Worm (Caenorhabditis elegans) whole organism, L3 larva: ENCODE data around the gene sorf-1.

Experiments
- aly-2 ChIP-seq: fragments of 150-350 bp; optimal IDR thresholded peaks from 2 replicates; lab custom pipeline; 2014; ENCODE audit warnings: missing biosample characterization, missing genetic modification characterization
- ama-1 ChIP-seq: fragments of 150-350 bp; optimal IDR thresholded peaks from 2 replicates; lab custom pipeline; 2018
- ceh-28 ChIP-seq: fragments of 150-350 bp; optimal IDR thresholded peaks from 2 replicates; lab custom pipeline; 2014; ENCODE audit warnings: missing biosample characterization, missing genetic modification reagents, missing genetic modification characterization
- ceh-82 ChIP-seq: fragments of 150-350 bp; optimal IDR thresholded peaks from 2 replicates; lab custom pipeline; 2014; ENCODE audit warnings: missing biosample characterization, missing genetic modification characterization
- daf-12 ChIP-seq: fragments of 150-350 bp; optimal IDR thresholded peaks from 2 replicates; lab custom pipeline; 2014; ENCODE audit warnings: missing biosample characterization, missing genetic modification reagents, missing genetic modification characterization
- egl-27 ChIP-seq: sonication (generic microtip); optimal IDR thresholded peaks from 4 replicates; lab custom pipeline; 2017; ENCODE audit warnings: missing biosample characterization, missing genetic modification reagents, missing genetic modification characterization
- egl-5 ChIP-seq: fragments of 150-350 bp; optimal IDR thresholded peaks from 2 replicates; lab custom pipeline; 2017; ENCODE audit warnings: missing biosample characterization, missing genetic modification reagents, missing genetic modification characterization, inconsistent platforms
- elt-1 ChIP-seq: fragments of 150-350 bp; optimal IDR thresholded peaks from 2 replicates; lab custom pipeline; 2014; ENCODE audit warnings: missing biosample characterization, missing genetic modification characterization
- elt-2 ChIP-seq: sonication (generic microtip); optimal IDR thresholded peaks from 2 replicates; lab custom pipeline; 2016; ENCODE audit warnings: missing genetic modification reagents, mild to moderate bottlenecking, missing genetic modification characterization, missing compliant biosample characterization
- eor-1 ChIP-seq, 2 experiments: fragments of 150-350 bp; optimal IDR thresholded peaks; 2 replicates each; lab custom pipeline; 2014 to 2018; ENCODE audit warnings: missing biosample characterization in 2 of 2, missing genetic modification characterization in 2 of 2
- fkh-10 ChIP-seq: sonication (generic microtip); optimal IDR thresholded peaks from 2 replicates; lab custom pipeline; 2017; ENCODE audit warnings: missing biosample characterization, missing genetic modification reagents, missing genetic modification characterization
- fkh-2 ChIP-seq: fragments of 150-350 bp; optimal IDR thresholded peaks from 2 replicates; lab custom pipeline; 2014; ENCODE audit warnings: missing biosample characterization, missing genetic modification reagents, missing genetic modification characterization
- hmg-11 ChIP-seq: sonication (generic microtip); optimal IDR thresholded peaks from 2 replicates; lab custom pipeline; 2016; ENCODE audit warnings: missing genetic modification characterization, missing compliant biosample characterization
- jun-1 ChIP-seq: fragments of 150-350 bp; optimal IDR thresholded peaks from 2 replicates; lab custom pipeline; 2014; ENCODE audit warnings: missing biosample characterization, missing genetic modification reagents, missing genetic modification characterization
- lin-39 ChIP-seq: fragments of 150-350 bp; optimal IDR thresholded peaks from 2 replicates; lab custom pipeline; 2018; ENCODE audit warnings: missing biosample characterization, missing genetic modification reagents, missing genetic modification characterization
- lsy-12 ChIP-seq: sonication (generic microtip); optimal IDR thresholded peaks from 2 replicates; lab custom pipeline; 2016; ENCODE audit warnings: mild to moderate bottlenecking, missing genetic modification characterization, missing compliant biosample characterization
- mdl-1 ChIP-seq: fragments of 150-350 bp; optimal IDR thresholded peaks from 2 replicates; lab custom pipeline; 2014; ENCODE audit warnings: missing biosample characterization, missing genetic modification characterization
- mml-1 ChIP-seq: fragments of 150-350 bp; sonication (generic microtip); optimal IDR thresholded peaks from 3 replicates; lab custom pipeline; 2014; ENCODE audit warnings: missing biosample characterization, missing genetic modification characterization
- nfya-1 ChIP-seq: sonication (generic microtip); optimal IDR thresholded peaks from 2 replicates; lab custom pipeline; 2017; ENCODE audit warnings: missing genetic modification characterization, mild to moderate bottlenecking, missing compliant biosample characterization, antibody characterized with exemption, moderate library complexity; ENCODE audit not compliant: insufficient read depth
- nhr-11 ChIP-seq: fragments of 150-350 bp; optimal IDR thresholded peaks from 2 replicates; lab custom pipeline; 2014; ENCODE audit warnings: missing biosample characterization, missing genetic modification characterization
- nhr-12 ChIP-seq: fragments of 150-350 bp; optimal IDR thresholded peaks from 2 replicates; lab custom pipeline; 2014; ENCODE audit warnings: missing biosample characterization, missing genetic modification characterization
- nhr-23 ChIP-seq: fragments of 150-350 bp; optimal IDR thresholded peaks from 2 replicates; lab custom pipeline; 2014; ENCODE audit warnings: missing biosample characterization, missing genetic modification reagents, missing genetic modification characterization
- nhr-237 ChIP-seq: fragments of 150-350 bp; optimal IDR thresholded peaks from 2 replicates; lab custom pipeline; 2014; ENCODE audit warnings: missing biosample characterization, missing genetic modification characterization
- nhr-25 ChIP-seq: sonication (generic microtip); optimal IDR thresholded peaks from 2 replicates; lab custom pipeline; 2017; ENCODE audit warnings: missing biosample characterization, missing genetic modification characterization
- nhr-28 ChIP-seq: fragments of 150-350 bp; optimal IDR thresholded peaks from 2 replicates; lab custom pipeline; 2014; ENCODE audit warnings: missing biosample characterization, missing genetic modification characterization
- nhr-43 ChIP-seq: sonication (generic microtip); optimal IDR thresholded peaks from 2 replicates; lab custom pipeline; 2016; ENCODE audit warnings: mild to moderate bottlenecking, missing genetic modification characterization, missing compliant biosample characterization; ENCODE audit not compliant: poor library complexity, severe bottlenecking
- nhr-67 ChIP-seq: fragments of 150-350 bp; optimal IDR thresholded peaks from 2 replicates; lab custom pipeline; 2014; ENCODE audit warnings: missing biosample characterization, missing genetic modification characterization
- nhr-76 ChIP-seq: fragments of 150-350 bp; sonication (generic microtip); optimal IDR thresholded peaks from 5 replicates; lab custom pipeline; 2014; ENCODE audit warnings: missing biosample characterization, missing genetic modification characterization
- pha-4 ChIP-seq: fragments of 150-350 bp; optimal IDR thresholded peaks from 2 replicates; lab custom pipeline; 2014; ENCODE audit warnings: missing biosample characterization, missing genetic modification reagents, missing genetic modification characterization
- pqm-1 ChIP-seq: fragments of 150-350 bp; optimal IDR thresholded peaks from 2 replicates; lab custom pipeline; 2017; ENCODE audit warnings: missing biosample characterization, missing genetic modification characterization, inconsistent platforms
- sea-2 ChIP-seq: fragments of 150-350 bp; sonication (generic microtip); optimal IDR thresholded peaks from 4 replicates; lab custom pipeline; 2014; ENCODE audit warnings: missing biosample characterization, missing genetic modification reagents, missing genetic modification characterization
- skn-1 ChIP-seq: fragments of 150-350 bp; optimal IDR thresholded peaks from 2 replicates; lab custom pipeline; 2014; ENCODE audit warnings: missing biosample characterization, missing genetic modification characterization
- snpc-4 ChIP-seq: fragments of 150-350 bp; optimal IDR thresholded peaks from 2 replicates; lab custom pipeline; 2014; ENCODE audit warnings: missing biosample characterization, missing genetic modification characterization
- tbx-2 ChIP-seq: sonication (generic microtip); optimal IDR thresholded peaks from 2 replicates; lab custom pipeline; 2016; ENCODE audit warnings: mild to moderate bottlenecking, missing genetic modification characterization, missing compliant biosample characterization
- unc-39 ChIP-seq: sonication (generic microtip); optimal IDR thresholded peaks from 4 replicates; lab custom pipeline; 2017; ENCODE audit warnings: missing biosample characterization, missing genetic modification characterization
- ztf-11 ChIP-seq: fragments of 150-350 bp; optimal IDR thresholded peaks from 2 replicates; lab custom pipeline; 2014; ENCODE audit warnings: missing biosample characterization, missing genetic modification characterization
- ztf-4 ChIP-seq: fragments of 150-350 bp; optimal IDR thresholded peaks from 2 replicates; lab custom pipeline; 2014; ENCODE audit warnings: missing biosample characterization, missing genetic modification characterization

sorf-1 gene

DNA sequence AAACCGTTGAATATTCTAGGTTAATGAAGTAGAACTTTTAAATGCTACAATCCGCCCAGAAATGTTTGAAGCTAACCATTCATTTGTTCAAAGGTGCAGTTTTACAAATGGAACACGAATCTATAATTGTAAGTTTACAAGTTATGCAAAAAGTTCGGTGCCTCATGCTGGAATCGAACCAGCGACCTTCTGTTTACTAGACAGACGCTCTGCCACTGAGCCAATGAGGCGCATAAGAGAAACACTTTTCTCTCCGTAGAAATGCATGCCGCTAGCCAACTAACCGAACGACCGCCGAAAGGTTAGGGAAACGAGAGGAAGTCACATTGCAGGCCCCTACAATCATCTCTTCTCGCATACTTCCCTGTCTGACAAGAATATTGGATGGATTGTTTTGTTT is 7.8 kb downstream of the sorf-1 start:
- TF ChIP-seq eor-1 (tag; optimal IDR thresholded peaks at IDR 0.05; lab: Kevin White, UChicago): no peak
- TF ChIP-seq ztf-4 (tag; lab: Kevin White, UChicago): peak; percentile 17
- no peak for TF ChIP-seq ztf-11
- peak; percentile 4 for TF ChIP-seq fkh-10 (GFP tag; lab: Kevin White, UChicago)
- TF ChIP-seq nfya-1 (tag; lab: Kevin White, UChicago): peak; percentile 57
- no peak for TF ChIP-seq nhr-11 (tag; lab: Kevin White, UChicago)
- TF ChIP-seq hmg-11: peak; percentile 74
- peak; percentile 44 for TF ChIP-seq jun-1 (tag; lab: Kevin White, UChicago)
- TF ChIP-seq lsy-12 (tag; lab: Kevin White, UChicago): peak; percentile 54
- TF ChIP-seq egl-5 (tag; lab: Kevin White, UChicago): peak; percentile 31
- no peak for TF ChIP-seq elt-1
- peak; percentile 43 for TF ChIP-seq elt-2 (tag; lab: Kevin White, UChicago)
- TF ChIP-seq pha-4 (tag; lab: Kevin White, UChicago): peak; percentile 67
- no peak for TF ChIP-seq ama-1
- TF ChIP-seq daf-12 (tag; lab: Kevin White, UChicago): no peak
- TF ChIP-seq lin-39 (tag; lab: Kevin White, UChicago): peak; percentile 22
- TF ChIP-seq tbx-2 (tag; lab: Kevin White, UChicago): peak; percentile 65
- peak; percentile 61 for TF ChIP-seq nhr-43
- TF ChIP-seq nhr-23 (tag; lab: Kevin White, UChicago): peak; percentile 54
- TF ChIP-seq pqm-1 (tag; lab: Kevin White, UChicago): peak; percentile 38
- no peak for TF ChIP-seq mdl-1 (tag; lab: Kevin White, UChicago)
- peak; percentile 38 for TF ChIP-seq egl-27
- no peak for TF ChIP-seq fkh-2 (tag; lab: Kevin White, UChicago)

DNA sequence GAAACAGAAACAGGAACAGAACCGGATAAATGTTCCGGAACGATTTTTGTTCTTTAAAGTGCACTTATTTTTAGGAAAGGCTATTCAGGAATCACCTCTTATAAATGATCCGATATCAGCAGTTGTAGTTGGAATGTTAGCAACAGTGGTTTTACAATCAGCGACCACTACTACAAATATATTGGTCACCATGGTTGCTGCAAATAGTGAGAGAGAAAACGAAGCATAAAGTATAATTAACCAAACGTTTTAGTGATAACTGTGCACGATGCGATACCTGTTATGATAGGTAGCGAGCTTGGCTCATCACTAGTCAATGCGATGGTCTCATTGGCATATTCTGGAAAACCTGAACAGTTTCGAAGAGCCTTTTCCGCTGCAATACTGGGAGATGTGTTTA is 9.6 kb downstream of the sorf-1 start:
- TF ChIP-seq nhr-237 (tag; lab: Kevin White, UChicago): no peak
- no peak for TF ChIP-seq egl-27
- TF ChIP-seq mml-1 (tag; lab: Kevin White, UChicago): no peak
- TF ChIP-seq nhr-76 (tag; lab: Kevin White, UChicago): no peak
- TF ChIP-seq ceh-82 (tag; lab: Kevin White, UChicago): no peak
- TF ChIP-seq unc-39 (tag; lab: Kevin White, UChicago): no peak
- TF ChIP-seq, all 47 proteins: peak for 0

DNA sequence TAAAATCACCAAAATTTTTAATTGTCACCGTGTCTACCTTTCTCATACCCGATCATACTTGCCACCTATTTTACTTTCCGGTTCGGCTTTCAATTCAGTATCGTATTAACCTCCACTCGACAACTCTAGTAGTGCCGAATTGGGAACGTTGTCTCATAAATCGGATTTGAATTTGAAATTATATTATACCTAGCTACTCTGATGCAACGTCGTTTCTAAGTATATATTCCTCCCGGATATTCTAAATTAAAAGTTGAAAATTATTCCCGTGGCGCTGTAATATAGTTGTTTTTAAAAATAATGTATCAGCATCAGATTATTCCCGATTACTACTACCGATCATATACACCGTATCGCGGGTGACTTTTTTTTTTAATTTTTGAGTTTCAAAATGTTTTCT is 10.4 kb downstream of the sorf-1 start, which contains the start of gene ZK563.2:
TSS of gene ZK563.2 (plus strand) at position 301 of the 400 bp plus-strand sequence.
- TF ChIP-seq ceh-28 (tag; lab: Kevin White, UChicago) (no peak), ama-1 (no peak), mml-1 (tag; lab: Kevin White, UChicago) (no peak), sea-2 (no peak), ztf-11 (no peak), egl-5 (tag; lab: Kevin White, UChicago) (no peak), pqm-1 (tag; lab: Kevin White, UChicago) (no peak), snpc-4 (tag; lab: Kevin White, UChicago) (no peak), nhr-28 (no peak), fkh-2 (tag; lab: Kevin White, UChicago) (no peak), unc-39 (tag; lab: Kevin White, UChicago) (no peak), nhr-237 (tag; lab: Kevin White, UChicago) (no peak), mdl-1 (tag; lab: Kevin White, UChicago) (no peak), nhr-11 (tag; lab: Kevin White, UChicago) (no peak), elt-1 (no peak), nhr-67 (tag; lab: Kevin White, UChicago) (no peak), lin-39 (tag; lab: Kevin White, UChicago) (no peak), egl-27 (no peak), ztf-4 (tag; lab: Kevin White, UChicago) (no peak), skn-1 (tag; lab: Kevin White, UChicago) (no peak)

DNA sequence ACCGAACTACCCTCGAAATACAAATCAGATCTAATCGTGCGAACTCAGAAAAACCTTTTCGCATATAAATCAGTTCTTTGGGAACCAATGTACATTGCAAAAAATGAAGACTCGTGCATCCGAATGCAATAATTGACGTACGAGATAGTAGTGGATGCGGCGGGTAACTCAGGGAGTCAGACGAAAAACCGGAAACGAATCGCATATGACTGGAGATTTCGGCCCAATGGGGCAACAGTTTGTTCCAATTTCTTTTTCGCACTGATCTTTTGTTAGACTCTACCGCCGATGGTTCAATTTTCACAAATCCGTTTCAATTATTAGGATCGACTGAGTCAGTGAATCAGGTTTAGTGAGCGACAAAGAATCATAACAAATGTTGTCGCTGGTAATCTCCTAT is 12.3 kb downstream of the sorf-1 start:
- TF ChIP-seq mml-1 (tag; lab: Kevin White, UChicago) (no peak), lin-39 (tag; lab: Kevin White, UChicago) (no peak), ztf-4 (tag; lab: Kevin White, UChicago) (no peak), ztf-11 (no peak), ceh-82 (tag; lab: Kevin White, UChicago) (no peak), egl-27 (no peak), snpc-4 (tag; lab: Kevin White, UChicago) (no peak), unc-39 (tag; lab: Kevin White, UChicago) (no peak), nhr-25 (no peak), nfya-1 (tag; lab: Kevin White, UChicago) (no peak), aly-2 (tag; lab: Kevin White, UChicago) (no peak), nhr-12 (no peak)
